Fruit fly (Drosophila melanogaster) whole organism, embryonic: ENCODE results near the gene CG43886.

Experiments
- ATbp ChIP-seq: fragments of 200-800 bp; sonication (Bioruptor generic); optimal IDR thresholded peaks from 2 replicates; lab custom pipeline; 2017; ENCODE audit warnings: missing biosample characterization, mild to moderate bottlenecking, missing genetic modification characterization, missing genetic modification reagents
- Bteb2 ChIP-seq: fragments of 200-800 bp; sonication (Bioruptor generic); optimal IDR thresholded peaks from 2 replicates; lab custom pipeline; 2016; ENCODE audit warnings: missing biosample characterization, missing genetic modification characterization
- CG10209 ChIP-seq: fragments of 200-800 bp; sonication (Bioruptor generic); optimal IDR thresholded peaks from 3 replicates; lab custom pipeline; 2017; ENCODE audit warnings: missing biosample characterization, mild to moderate bottlenecking, missing genetic modification characterization, missing genetic modification reagents
- CG10654 ChIP-seq: fragments of 200-800 bp; sonication (Bioruptor generic); optimal IDR thresholded peaks from 2 replicates; lab custom pipeline; 2016; ENCODE audit warnings: missing biosample characterization, missing genetic modification characterization
- CG12299 ChIP-seq: fragments of 200-800 bp; sonication (Bioruptor generic); optimal IDR thresholded peaks from 2 replicates; lab custom pipeline; 2018; ENCODE audit warnings: missing biosample characterization, mild to moderate bottlenecking, missing genetic modification characterization
- CG15011 ChIP-seq: fragments of 200-800 bp; sonication (Bioruptor generic); optimal IDR thresholded peaks from 3 replicates; lab custom pipeline; 2018; ENCODE audit warnings: missing biosample characterization, mild to moderate bottlenecking, missing genetic modification characterization
- CG17359 ChIP-seq: fragments of 200-800 bp; sonication (Bioruptor generic); optimal IDR thresholded peaks from 3 replicates; lab custom pipeline; 2018; ENCODE audit warnings: missing biosample characterization, mild to moderate bottlenecking, missing genetic modification characterization, moderate library complexity
- CG1792 ChIP-seq: fragments of 200-800 bp; sonication (Bioruptor generic); optimal IDR thresholded peaks from 2 replicates; lab custom pipeline; 2016; ENCODE audit warnings: missing biosample characterization, missing genetic modification characterization
- CG18476 ChIP-seq: fragments of 200-800 bp; sonication (Bioruptor generic); optimal IDR thresholded peaks from 2 replicates; lab custom pipeline; 2016; ENCODE audit warnings: missing biosample characterization, mild to moderate bottlenecking, missing genetic modification characterization
- CG2120 ChIP-seq: fragments of 200-800 bp; sonication (Bioruptor generic); optimal IDR thresholded peaks from 3 replicates; lab custom pipeline; 2016; ENCODE audit warnings: missing biosample characterization, missing genetic modification characterization
- CG2889 ChIP-seq: fragments of 200-800 bp; sonication (Bioruptor generic); IDR thresholded peaks from 3 replicates; pipeline ENCODE4 v1.3.6; 2022; ENCODE audit warnings: missing biosample characterization, missing genetic modification characterization
- CG31365 ChIP-seq: fragments of 200-800 bp; sonication (Bioruptor generic); optimal IDR thresholded peaks from 2 replicates; lab custom pipeline; 2018; ENCODE audit warnings: missing biosample characterization, mild to moderate bottlenecking, missing genetic modification characterization
- CG42726 ChIP-seq: fragments of 200-800 bp; sonication (Bioruptor generic); IDR thresholded peaks from 2 replicates; pipeline ENCODE4 v1.3.6; 2022; ENCODE audit warnings: missing biosample characterization, missing genetic modification characterization; ENCODE audit not compliant: partially characterized antibody
- CG6175 ChIP-seq: fragments of 200-800 bp; sonication (Bioruptor generic); IDR thresholded peaks from 3 replicates; pipeline ENCODE4 v1.3.6; 2022; ENCODE audit warnings: missing biosample characterization, missing genetic modification characterization
- CG7556 ChIP-seq: fragments of 200-800 bp; sonication (Bioruptor generic); optimal IDR thresholded peaks from 2 replicates; lab custom pipeline; 2017; ENCODE audit warnings: missing biosample characterization, mild to moderate bottlenecking, missing genetic modification characterization
- CG8281 ChIP-seq: fragments of 200-800 bp; sonication (Bioruptor generic); optimal IDR thresholded peaks from 2 replicates; lab custom pipeline; 2018; ENCODE audit warnings: missing biosample characterization, mild to moderate bottlenecking, missing genetic modification characterization, moderate library complexity
- CG8924 ChIP-seq: fragments of 200-800 bp; optimal IDR thresholded peaks from 3 replicates; lab custom pipeline; 2019; ENCODE audit warnings: missing biosample characterization, mild to moderate bottlenecking, missing genetic modification characterization, moderate library complexity
- CG9609 ChIP-seq: fragments of 200-800 bp; sonication (Bioruptor generic); optimal IDR thresholded peaks from 3 replicates; lab custom pipeline; 2016; ENCODE audit warnings: missing biosample characterization, missing genetic modification characterization
- Dad ChIP-seq: fragments of 200-800 bp; sonication (Bioruptor generic); optimal IDR thresholded peaks from 3 replicates; lab custom pipeline; 2016; ENCODE audit warnings: missing biosample characterization, missing genetic modification characterization
- Deaf1 ChIP-seq: fragments of 200-800 bp; optimal IDR thresholded peaks from 3 replicates; lab custom pipeline; 2019; ENCODE audit warnings: missing biosample characterization, mild to moderate bottlenecking, missing genetic modification characterization, moderate library complexity
- Dek ChIP-seq: fragments of 200-800 bp; sonication (Bioruptor generic); optimal IDR thresholded peaks from 3 replicates; lab custom pipeline; 2019; ENCODE audit warnings: missing biosample characterization, mild to moderate bottlenecking, missing genetic modification characterization, moderate library complexity
- Dip2 ChIP-seq: fragments of 200-800 bp; sonication (Bioruptor generic); IDR thresholded peaks from 2 replicates; pipeline ENCODE4 v1.3.6; 2022; ENCODE audit warnings: missing biosample characterization, missing genetic modification characterization
- Hand ChIP-seq: fragments of 200-800 bp; sonication (Bioruptor generic); optimal IDR thresholded peaks from 2 replicates; lab custom pipeline; 2017; ENCODE audit warnings: mild to moderate bottlenecking, missing biosample characterization, missing genetic modification reagents, missing genetic modification characterization
- Kr ChIP-seq: fragments of 200-800 bp; sonication (Bioruptor generic); optimal IDR thresholded peaks from 2 replicates; lab custom pipeline; 2017; ENCODE audit warnings: missing biosample characterization, mild to moderate bottlenecking, missing genetic modification characterization
- Lhr ChIP-seq: fragments of 200-800 bp; sonication (Bioruptor generic); optimal IDR thresholded peaks from 3 replicates; lab custom pipeline; 2017; ENCODE audit warnings: mild to moderate bottlenecking, missing biosample characterization, missing genetic modification reagents, missing genetic modification characterization
- Neu2 ChIP-seq: fragments of 200-800 bp; sonication (Bioruptor generic); optimal IDR thresholded peaks from 3 replicates; lab custom pipeline; 2016; ENCODE audit warnings: missing biosample characterization, missing genetic modification characterization, borderline replicate concordance
- Oli ChIP-seq: fragments of 200-800 bp; sonication (Bioruptor generic); optimal IDR thresholded peaks from 2 replicates; lab custom pipeline; 2018; ENCODE audit warnings: missing biosample characterization, mild to moderate bottlenecking, missing genetic modification characterization, moderate library complexity
- Optix ChIP-seq: fragments of 200-800 bp; sonication (Bioruptor generic); IDR thresholded peaks from 3 replicates; pipeline ENCODE4 v1.3.6; 2022; ENCODE audit warnings: missing biosample characterization, missing genetic modification characterization
- Poxn ChIP-seq: fragments of 200-800 bp; sonication (Bioruptor generic); IDR thresholded peaks from 2 replicates; pipeline ENCODE4 v1.3.6; 2022; ENCODE audit warnings: missing biosample characterization, missing genetic modification characterization
- Ssrp ChIP-seq: fragments of 200-800 bp; sonication (Bioruptor generic); optimal IDR thresholded peaks from 2 replicates; lab custom pipeline; 2018; ENCODE audit warnings: missing biosample characterization, mild to moderate bottlenecking, missing genetic modification characterization, moderate library complexity
- TFAM ChIP-seq: fragments of 200-800 bp; sonication (Bioruptor generic); optimal IDR thresholded peaks from 2 replicates; lab custom pipeline; 2017; ENCODE audit warnings: missing biosample characterization, missing genetic modification characterization, inconsistent platforms
- Trl ChIP-seq, 3 experiments: fragments of >200 bp in 2 of 3; fragments of 200-800 bp in 1 of 3; sonication (Bioruptor generic) in 1 of 3; optimal IDR thresholded peaks; 2 replicates in 1 of 3; 3 replicates in 2 of 3; lab custom pipeline; 2016 to 2017; ENCODE audit warnings: missing biosample characterization in 1 of 3, missing genetic modification characterization in 1 of 3
- Vsx1 ChIP-seq: fragments of 200-800 bp; sonication (Bioruptor generic); optimal IDR thresholded peaks from 2 replicates; lab custom pipeline; 2017; ENCODE audit warnings: missing biosample characterization, mild to moderate bottlenecking, missing genetic modification characterization, missing genetic modification reagents
- bab2 ChIP-seq: fragments of 200-800 bp; sonication (Bioruptor generic); optimal IDR thresholded peaks from 2 replicates; lab custom pipeline; 2016; ENCODE audit warnings: missing biosample characterization, missing genetic modification characterization
- chm ChIP-seq: fragments of 200-800 bp; sonication (Bioruptor generic); IDR thresholded peaks from 2 replicates; pipeline ENCODE4 v1.3.6; 2022; ENCODE audit warnings: missing biosample characterization, missing genetic modification characterization
- da ChIP-seq: fragments of 200-800 bp; sonication (Bioruptor generic); optimal IDR thresholded peaks from 2 replicates; lab custom pipeline; 2016; ENCODE audit warnings: missing biosample characterization, missing genetic modification characterization
- disco-r ChIP-seq: fragments of 200-800 bp; sonication (Bioruptor generic); optimal IDR thresholded peaks from 2 replicates; lab custom pipeline; 2016; ENCODE audit warnings: missing biosample characterization, missing genetic modification characterization
- dmrt11E ChIP-seq: fragments of 200-800 bp; sonication (Bioruptor generic); optimal IDR thresholded peaks from 3 replicates; lab custom pipeline; 2018; ENCODE audit warnings: missing biosample characterization, mild to moderate bottlenecking, missing genetic modification characterization, moderate library complexity
- fu2 ChIP-seq: fragments of 200-800 bp; sonication (Bioruptor generic); optimal IDR thresholded peaks from 2 replicates; lab custom pipeline; 2016; ENCODE audit warnings: missing biosample characterization, missing genetic modification characterization
- ken ChIP-seq: fragments of 200-800 bp; sonication (Bioruptor generic); IDR thresholded peaks from 3 replicates; pipeline ENCODE4 v1.3.6; 2022; ENCODE audit warnings: missing biosample characterization, missing genetic modification characterization
- kni ChIP-seq: fragments of 200-800 bp; sonication (Bioruptor generic); optimal IDR thresholded peaks from 3 replicates; lab custom pipeline; 2017; ENCODE audit warnings: mild to moderate bottlenecking, missing biosample characterization, missing genetic modification reagents, missing genetic modification characterization
- luna ChIP-seq: fragments of 200-800 bp; sonication (Bioruptor generic); optimal IDR thresholded peaks from 2 replicates; lab custom pipeline; 2016; ENCODE audit warnings: missing biosample characterization, missing genetic modification characterization
- pb ChIP-seq: fragments of 200-800 bp; sonication (Bioruptor generic); optimal IDR thresholded peaks from 3 replicates; lab custom pipeline; 2016; ENCODE audit warnings: missing biosample characterization, missing genetic modification characterization
- repo ChIP-seq: fragments of 200-800 bp; sonication (Bioruptor generic); optimal IDR thresholded peaks from 2 replicates; lab custom pipeline; 2016; ENCODE audit warnings: missing biosample characterization, missing genetic modification characterization
- scrt ChIP-seq: fragments of 200-800 bp; sonication (Bioruptor generic); optimal IDR thresholded peaks from 2 replicates; lab custom pipeline; 2018; ENCODE audit warnings: missing biosample characterization, mild to moderate bottlenecking, missing genetic modification characterization, moderate library complexity
- sna ChIP-seq: fragments of 200-800 bp; sonication (Bioruptor generic); IDR thresholded peaks from 2 replicates; pipeline ENCODE4 v1.3.6; 2022; ENCODE audit warnings: missing biosample characterization, missing genetic modification characterization; ENCODE audit not compliant: partially characterized antibody
- sr ChIP-seq: fragments of 200-800 bp; sonication (Bioruptor generic); IDR thresholded peaks from 3 replicates; pipeline ENCODE4 v1.3.6; 2022; ENCODE audit warnings: missing biosample characterization, missing genetic modification characterization
- stwl ChIP-seq: fragments of 200-800 bp; sonication (Bioruptor generic); optimal IDR thresholded peaks from 3 replicates; lab custom pipeline; 2018; ENCODE audit warnings: missing biosample characterization, mild to moderate bottlenecking, missing genetic modification characterization, moderate library complexity
- tup ChIP-seq: fragments of 200-800 bp; sonication (Bioruptor generic); optimal IDR thresholded peaks from 2 replicates; lab custom pipeline; 2016; ENCODE audit warnings: missing biosample characterization, mild to moderate bottlenecking, missing genetic modification characterization, moderate library complexity
- twi ChIP-seq: fragments of 200-800 bp; optimal IDR thresholded peaks from 2 replicates; lab custom pipeline; 2019; ENCODE audit warnings: missing biosample characterization, mild to moderate bottlenecking, missing genetic modification characterization, moderate library complexity

The CG43886 gene

dm6 chr3L:8197779-8198279 lies 38.3 kb upstream of the CG43886 start, which contains the start of the genes UbcE2M and Dhps (continued):
- TF ChIP-seq sna (GFP tag; lab: Robert Waterston, UW) (peak; percentile 60), CG10654 (GFP tag; lab: Kevin White, UChicago) (peak; percentile 57), Dek (tag; lab: Kevin White, UChicago) (peak; percentile 80), Dip2 (GFP tag; lab: Robert Waterston, UW) (no peak), tup (peak; percentile 2), CG6175 (GFP tag; lab: Robert Waterston, UW) (peak; percentile 75; the same call in 1 of the 3 replicates), Neu2 (no peak), CG1792 (GFP tag; lab: Kevin White, UChicago) (no peak), Oli (tag; lab: Kevin White, UChicago) (peak; percentile 65), CG7556 (GFP tag; lab: Kevin White, UChicago) (peak; percentile 70), CG18476 (GFP tag; lab: Kevin White, UChicago) (peak; percentile 14), CG2120 (peak; percentile 82), Dad (GFP tag; lab: Kevin White, UChicago) (no peak), CG2889 (GFP tag; lab: Robert Waterston, UW) (no peak), Trl (optimal IDR thresholded peaks at IDR 0.05; lab: Kevin White, UChicago) (no peak), Trl (GFP tag; optimal IDR thresholded peaks at IDR 0.05; lab: Kevin White, UChicago) (peak; percentile 31), scrt (peak; percentile 79), Hand (peak; percentile 19), chm (GFP tag; lab: Robert Waterston, UW) (peak; percentile 6; the same call in 1 of the 2 replicates), CG15011 (GFP tag; lab: Kevin White, UChicago) (no peak), CG10209 (GFP tag; lab: Kevin White, UChicago) (peak; percentile 83), CG31365 (tag; lab: Kevin White, UChicago) (no peak), Vsx1 (GFP tag; lab: Kevin White, UChicago) (no peak), TFAM (GFP tag; lab: Kevin White, UChicago) (no peak), CG42726 (peak; percentile 53), pb (GFP tag; lab: Kevin White, UChicago) (no peak), CG8924 (tag; lab: Kevin White, UChicago) (peak; percentile 80), dmrt11E (tag; lab: Kevin White, UChicago) (peak; percentile 76), Ssrp (tag; lab: Kevin White, UChicago) (peak; percentile 80), da (GFP tag; lab: Kevin White, UChicago) (no peak), ATbp (GFP tag; lab: Kevin White, UChicago) (no peak), ken (peak; percentile 44; the same call in 1 of the 3 replicates), repo (GFP tag; lab: Kevin White, UChicago) (no peak), CG8281 (tag; lab: Kevin White, UChicago) (peak; percentile 23), bab2 (no peak), CG9609 (peak; percentile 6), Bteb2 (GFP tag; lab: Kevin White, UChicago) (no peak), stwl (tag; lab: Kevin White, UChicago) (peak; percentile 81), Poxn (GFP tag; lab: Robert Waterston, UW) (peak; percentile 42; the same call in 1 of the 2 replicates), Kr (GFP tag; lab: Kevin White, UChicago) (no peak), CG12299 (tag; lab: Kevin White, UChicago) (peak; percentile 72), Optix (GFP tag; lab: Robert Waterston, UW) (peak; percentile 55; the same call in 1 of the 3 replicates), CG17359 (tag; lab: Kevin White, UChicago) (peak; percentile 63), twi (tag; lab: Kevin White, UChicago) (peak; percentile 85), luna (no peak), kni (GFP tag; lab: Kevin White, UChicago) (no peak), fu2 (peak; percentile 64), sr (no peak), Lhr (peak; percentile 20), disco-r (GFP tag; lab: Kevin White, UChicago) (no peak), Deaf1 (tag; lab: Kevin White, UChicago) (no peak)
